Fruit fly (Drosophila melanogaster): ENCODE measurements around the gene teq.

dm6 chr3L:9027122-9027696 is 47.2 kb upstream of the teq start:
- TF ChIP-seq gl (tag; optimal IDR thresholded peaks at IDR 0.05) (no peak), D1 (tag; optimal IDR thresholded peaks at IDR 0.05) (no peak), Snoo (tag; optimal IDR thresholded peaks at IDR 0.05) (no peak), CG10348 (GFP tag; IDR thresholded peaks at IDR 0.05) (no peak), EcR (GFP tag; optimal IDR thresholded peaks at IDR 0.05) (no peak), CG34367 (tag; optimal IDR thresholded peaks at IDR 0.05) (no peak), Ets98B (GFP tag; IDR thresholded peaks at IDR 0.05) (no peak), CG14655 (GFP tag; optimal IDR thresholded peaks at IDR 0.05) (no peak)
